Fruit fly (Drosophila melanogaster) whole organism, wandering third instar larva: ENCODE data around the gene Wdr92.

Experiments
- Abd-B ChIP-seq: fragments of >200 bp; optimal IDR thresholded peaks from 2 replicates; lab custom pipeline; 2017; ENCODE audit warnings: missing biosample characterization, missing genetic modification characterization
- Hr78 ChIP-seq: fragments of >200 bp; optimal IDR thresholded peaks from 2 replicates; lab custom pipeline; 2017; ENCODE audit warnings: missing biosample characterization, missing genetic modification characterization
- N ChIP-seq: fragments of >200 bp; optimal IDR thresholded peaks from 2 replicates; lab custom pipeline; 2018; ENCODE audit warnings: missing biosample characterization, missing external identifiers, missing genetic modification characterization
- fru ChIP-seq: fragments of 200-800 bp; sonication (Bioruptor generic); optimal IDR thresholded peaks from 3 replicates; lab custom pipeline; 2016; ENCODE audit warnings: missing biosample characterization, mild to moderate bottlenecking, missing genetic modification characterization
- psq ChIP-seq: fragments of 200-800 bp; sonication (Bioruptor generic); optimal IDR thresholded peaks from 3 replicates; lab custom pipeline; 2017; ENCODE audit warnings: missing biosample characterization, mild to moderate bottlenecking, missing genetic modification characterization, moderate library complexity
- sage ChIP-seq: fragments of 200-800 bp; sonication (Bioruptor generic); optimal IDR thresholded peaks from 2 replicates; lab custom pipeline; 2016; ENCODE audit warnings: missing biosample characterization, mild to moderate bottlenecking, missing genetic modification characterization
- sv ChIP-seq: fragments of 200-800 bp; sonication (Bioruptor generic); optimal IDR thresholded peaks from 3 replicates; lab custom pipeline; 2016; ENCODE audit warnings: missing biosample characterization, missing genetic modification characterization

DNA sequence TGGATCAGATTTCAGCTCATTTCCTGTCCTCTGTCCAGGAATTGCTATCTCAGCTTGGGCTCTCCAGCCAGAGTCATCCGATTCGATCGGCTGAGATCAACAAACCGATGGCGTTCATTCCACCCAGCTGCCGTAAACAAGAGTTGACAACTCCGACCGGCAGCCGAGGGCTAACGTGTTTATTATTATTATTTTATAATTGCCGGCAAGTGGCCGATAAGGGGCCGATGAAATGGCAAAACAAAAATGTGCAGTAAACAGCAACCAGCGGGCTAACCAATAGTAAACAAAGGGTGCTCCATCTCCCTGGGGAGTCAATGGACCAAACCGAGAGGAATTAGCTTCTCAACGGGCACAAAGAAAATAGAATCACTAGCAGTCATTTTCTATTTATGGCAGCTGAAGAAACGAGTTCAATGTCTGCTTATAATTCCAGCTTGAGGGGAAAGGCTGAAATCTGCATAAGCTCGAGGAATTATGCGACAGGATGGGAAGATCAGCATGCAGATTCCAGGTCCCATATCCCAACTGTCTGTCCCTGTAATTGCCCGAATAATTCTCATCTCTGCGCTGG is 17.3 kb downstream of the Wdr92 start:
- no peak for TF ChIP-seq Hr78 (GFP tag; lab: Kevin White, UChicago)
- TF ChIP-seq Abd-B (GFP tag; lab: Kevin White, UChicago): no peak
- TF ChIP-seq sage (GFP tag; lab: Kevin White, UChicago): peak; percentile 15
- peak; percentile 16 for TF ChIP-seq fru
- no peak for TF ChIP-seq N (GFP tag; lab: Kevin White, UChicago)
- TF ChIP-seq sv (GFP tag; lab: Kevin White, UChicago): no peak
- no peak for TF ChIP-seq psq (GFP tag; lab: Kevin White, UChicago)
